Worm (Caenorhabditis elegans) whole organism, L1 larva: ENCODE measurements around the gene C50F7.9.

ENCODE experiments used
- Y116A8C.19 ChIP-seq: sonication (generic microtip); optimal IDR thresholded peaks from 2 replicates; lab custom pipeline; 2016; ENCODE audit warnings: missing compliant biosample characterization, missing genetic modification characterization, borderline replicate concordance
- alr-1 ChIP-seq: fragments of 200-800 bp; sonication (Bioruptor generic); optimal IDR thresholded peaks from 2 replicates; lab custom pipeline; 2018; ENCODE audit warnings: borderline replicate concordance, mild to moderate bottlenecking, missing genetic modification characterization, missing compliant biosample characterization
- aly-2 ChIP-seq: fragments of 150-350 bp; optimal IDR thresholded peaks from 2 replicates; lab custom pipeline; 2014; ENCODE audit warnings: missing biosample characterization, missing genetic modification characterization
- blmp-1 ChIP-seq: fragments of 150-350 bp; optimal IDR thresholded peaks from 2 replicates; lab custom pipeline; 2014; ENCODE audit warnings: missing biosample characterization, missing genetic modification characterization
- ceh-8 ChIP-seq: fragments of 200-800 bp; sonication (Bioruptor generic); optimal IDR thresholded peaks from 2 replicates; lab custom pipeline; 2018; ENCODE audit warnings: mild to moderate bottlenecking, missing genetic modification characterization, moderate library complexity, missing compliant biosample characterization
- ceh-90 ChIP-seq: sonication (generic microtip); optimal IDR thresholded peaks from 2 replicates; lab custom pipeline; 2016; ENCODE audit warnings: missing genetic modification characterization, missing compliant biosample characterization
- ces-1 ChIP-seq: fragments of 150-350 bp; optimal IDR thresholded peaks from 2 replicates; lab custom pipeline; 2014; ENCODE audit warnings: missing biosample characterization, missing genetic modification reagents, missing genetic modification characterization
- dsc-1 ChIP-seq: sonication (generic microtip); optimal IDR thresholded peaks from 2 replicates; lab custom pipeline; 2016; ENCODE audit warnings: mild to moderate bottlenecking, missing genetic modification characterization, missing compliant biosample characterization
- efl-3 ChIP-seq: fragments of 200-800 bp; sonication (Bioruptor generic); optimal IDR thresholded peaks from 2 replicates; lab custom pipeline; 2018; ENCODE audit warnings: mild to moderate bottlenecking, missing genetic modification characterization, missing compliant biosample characterization
- egl-13 ChIP-seq: sonication (generic microtip); optimal IDR thresholded peaks from 2 replicates; lab custom pipeline; 2016; ENCODE audit warnings: missing genotype, missing genetic modification reagents, missing genetic modification characterization, missing compliant biosample characterization
- egl-27 ChIP-seq, 2 experiments: fragments of 150-350 bp in 1 of 2; sonication (generic microtip); optimal IDR thresholded peaks; 3 replicates each; lab custom pipeline; 2017 to 2018; ENCODE audit warnings: missing biosample characterization in 2 of 2, missing genetic modification characterization in 2 of 2, missing genetic modification reagents in 2 of 2
- elt-2 ChIP-seq: sonication (generic microtip); optimal IDR thresholded peaks from 2 replicates; lab custom pipeline; 2016; ENCODE audit warnings: missing genetic modification characterization, mild to moderate bottlenecking, inconsistent platforms, missing compliant biosample characterization, missing genetic modification reagents
- elt-3 ChIP-seq, 6 experiments: fragments of 150-350 bp in 1 of 6; sonication (generic microtip); optimal IDR thresholded peaks; 2 replicates each; lab custom pipeline; 2017 to 2018; ENCODE audit warnings: missing biosample characterization in 6 of 6, missing genetic modification characterization in 6 of 6, inconsistent platforms in 1 of 6
- ets-5 ChIP-seq: fragments of 200-800 bp; sonication (Bioruptor generic); IDR thresholded peaks from 2 replicates; pipeline ENCODE4 v1.3.6; 2022; ENCODE audit warnings: missing genetic modification characterization, missing compliant biosample characterization
- fkh-10 ChIP-seq: sonication (generic microtip); optimal IDR thresholded peaks from 2 replicates; lab custom pipeline; 2017; ENCODE audit warnings: missing biosample characterization, missing genetic modification reagents, missing genetic modification characterization
- fos-1 ChIP-seq: fragments of 150-350 bp; optimal IDR thresholded peaks from 2 replicates; lab custom pipeline; 2014; ENCODE audit warnings: missing biosample characterization, missing genetic modification characterization
- grh-1 ChIP-seq: fragments of 200-800 bp; sonication (Bioruptor generic); IDR thresholded peaks from 2 replicates; pipeline ENCODE4 v1.3.6; 2022; ENCODE audit warnings: missing genetic modification reagents, missing genetic modification characterization, missing compliant biosample characterization
- hlh-4 ChIP-seq: sonication (generic microtip); optimal IDR thresholded peaks from 2 replicates; lab custom pipeline; 2016; ENCODE audit warnings: mild to moderate bottlenecking, missing genetic modification characterization, missing compliant biosample characterization
- hpl-2 ChIP-seq: fragments of 150-350 bp; optimal IDR thresholded peaks from 2 replicates; lab custom pipeline; 2014; ENCODE audit warnings: missing biosample characterization, missing genetic modification reagents, missing genetic modification characterization
- irx-1 ChIP-seq: sonication (generic microtip); optimal IDR thresholded peaks from 2 replicates; lab custom pipeline; 2016; ENCODE audit warnings: missing genetic modification characterization, missing compliant biosample characterization
- jun-1 ChIP-seq: fragments of 150-350 bp; optimal IDR thresholded peaks from 2 replicates; lab custom pipeline; 2014; ENCODE audit warnings: missing biosample characterization, missing genetic modification reagents, missing genetic modification characterization
- lin-13 ChIP-seq: fragments of 150-350 bp; optimal IDR thresholded peaks from 2 replicates; lab custom pipeline; 2014; ENCODE audit warnings: missing biosample characterization, missing genetic modification reagents, missing genetic modification characterization
- lin-35 ChIP-seq, 2 experiments: fragments of 150-350 bp; optimal IDR thresholded peaks; 2 replicates each; lab custom pipeline; 2014; ENCODE audit warnings: missing biosample characterization in 2 of 2, missing genetic modification characterization in 2 of 2, missing genetic modification reagents in 2 of 2
- lin-39 ChIP-seq: fragments of 150-350 bp; optimal IDR thresholded peaks from 2 replicates; lab custom pipeline; 2014; ENCODE audit warnings: missing biosample characterization, missing genetic modification reagents, missing genetic modification characterization
- lir-3 ChIP-seq: sonication (generic microtip); optimal IDR thresholded peaks from 2 replicates; lab custom pipeline; 2016; ENCODE audit warnings: mild to moderate bottlenecking, missing genetic modification characterization, moderate library complexity, missing compliant biosample characterization; ENCODE audit not compliant: poor library complexity
- lsy-2 ChIP-seq, 2 experiments: fragments of 150-350 bp; optimal IDR thresholded peaks; 2 replicates each; lab custom pipeline; 2014; ENCODE audit warnings: missing biosample characterization in 2 of 2, missing genetic modification characterization in 2 of 2
- mdl-1 ChIP-seq, 2 experiments: fragments of 150-350 bp; optimal IDR thresholded peaks; 2 replicates each; lab custom pipeline; 2014 to 2017; ENCODE audit warnings: missing biosample characterization in 2 of 2, missing genetic modification characterization in 2 of 2, inconsistent platforms in 1 of 2
- mef-2 ChIP-seq: fragments of 150-350 bp; optimal IDR thresholded peaks from 2 replicates; lab custom pipeline; 2014; ENCODE audit warnings: missing biosample characterization, missing genetic modification characterization
- nhr-19 ChIP-seq: fragments of 200-800 bp; sonication (Bioruptor generic); conservative IDR thresholded peaks from 2 replicates; pipeline ENCODE4 v1.3.6; 2022; ENCODE audit warnings: missing genetic modification characterization, missing compliant biosample characterization
- nhr-28 ChIP-seq: fragments of 150-350 bp; optimal IDR thresholded peaks from 2 replicates; lab custom pipeline; 2014; ENCODE audit warnings: missing biosample characterization, missing genetic modification characterization
- nhr-47 ChIP-seq: sonication (generic microtip); optimal IDR thresholded peaks from 2 replicates; lab custom pipeline; 2016; ENCODE audit warnings: mild to moderate bottlenecking, missing genetic modification characterization, moderate library complexity, missing compliant biosample characterization
- nhr-71 ChIP-seq: sonication (generic microtip); optimal IDR thresholded peaks from 2 replicates; lab custom pipeline; 2016; ENCODE audit warnings: mild to moderate bottlenecking, missing genetic modification characterization, moderate library complexity, missing compliant biosample characterization
- nhr-77 ChIP-seq: fragments of 150-350 bp; optimal IDR thresholded peaks from 2 replicates; lab custom pipeline; 2014; ENCODE audit warnings: missing biosample characterization, missing genetic modification characterization
- nhr-90 ChIP-seq: sonication (generic microtip); optimal IDR thresholded peaks from 2 replicates; lab custom pipeline; 2016; ENCODE audit warnings: mild to moderate bottlenecking, missing genetic modification characterization, missing compliant biosample characterization; ENCODE audit not compliant: poor library complexity
- pag-3 ChIP-seq: sonication (generic microtip); optimal IDR thresholded peaks from 2 replicates; lab custom pipeline; 2017; ENCODE audit warnings: missing genetic modification characterization, mild to moderate bottlenecking, missing compliant biosample characterization, antibody characterized with exemption, borderline replicate concordance; ENCODE audit not compliant: insufficient read depth
- pax-3 ChIP-seq: fragments of 200-800 bp; sonication (Bioruptor generic); optimal IDR thresholded peaks from 2 replicates; lab custom pipeline; 2018; ENCODE audit warnings: mild to moderate bottlenecking, missing genetic modification characterization, moderate library complexity, missing compliant biosample characterization
- rnt-1 ChIP-seq: sonication (generic microtip); optimal IDR thresholded peaks from 2 replicates; lab custom pipeline; 2016; ENCODE audit warnings: mild to moderate bottlenecking, missing genetic modification characterization, moderate library complexity, missing compliant biosample characterization
- snpc-4 ChIP-seq: fragments of 150-350 bp; optimal IDR thresholded peaks from 2 replicates; lab custom pipeline; 2014; ENCODE audit warnings: missing biosample characterization, missing genetic modification characterization
- sox-4 ChIP-seq: sonication (generic microtip); optimal IDR thresholded peaks from 2 replicates; lab custom pipeline; 2016; ENCODE audit warnings: missing genetic modification characterization, missing compliant biosample characterization
- sptf-1 ChIP-seq: fragments of 150-350 bp; optimal IDR thresholded peaks from 2 replicates; lab custom pipeline; 2014; ENCODE audit warnings: missing biosample characterization, missing genetic modification characterization
- tbx-2 ChIP-seq: sonication (generic microtip); optimal IDR thresholded peaks from 2 replicates; lab custom pipeline; 2016; ENCODE audit warnings: missing genetic modification characterization, missing compliant biosample characterization
- tlp-1 ChIP-seq: fragments of 150-350 bp; optimal IDR thresholded peaks from 2 replicates; lab custom pipeline; 2014; ENCODE audit warnings: missing biosample characterization, missing genetic modification characterization
- unc-86 ChIP-seq: sonication (generic microtip); optimal IDR thresholded peaks from 2 replicates; lab custom pipeline; 2016; ENCODE audit warnings: missing genetic modification characterization, missing compliant biosample characterization
- vab-15 ChIP-seq: sonication (generic microtip); optimal IDR thresholded peaks from 2 replicates; lab custom pipeline; 2017; ENCODE audit warnings: missing genotype, mild to moderate bottlenecking, missing genetic modification characterization, missing compliant biosample characterization
- zip-4 ChIP-seq: fragments of 200-800 bp; sonication (Bioruptor generic); optimal IDR thresholded peaks from 2 replicates; lab custom pipeline; 2018; ENCODE audit warnings: mild to moderate bottlenecking, missing genetic modification characterization, moderate library complexity, missing compliant biosample characterization

C50F7.9 gene

ce11 chrIV:7722806-7723205, 9.1 kb downstream of the C50F7.9 start, which contains the start of gene C50F7.6:
Gene C50F7.6, minus strand, starts transcription at chrIV:7723199.
- no peak for TF ChIP-seq lin-39 (tag; lab: Kevin White, UChicago)
- no peak for TF ChIP-seq nhr-47 (tag; lab: Kevin White, UChicago)
- TF ChIP-seq, all 84 proteins: peak for 0

DNA sequence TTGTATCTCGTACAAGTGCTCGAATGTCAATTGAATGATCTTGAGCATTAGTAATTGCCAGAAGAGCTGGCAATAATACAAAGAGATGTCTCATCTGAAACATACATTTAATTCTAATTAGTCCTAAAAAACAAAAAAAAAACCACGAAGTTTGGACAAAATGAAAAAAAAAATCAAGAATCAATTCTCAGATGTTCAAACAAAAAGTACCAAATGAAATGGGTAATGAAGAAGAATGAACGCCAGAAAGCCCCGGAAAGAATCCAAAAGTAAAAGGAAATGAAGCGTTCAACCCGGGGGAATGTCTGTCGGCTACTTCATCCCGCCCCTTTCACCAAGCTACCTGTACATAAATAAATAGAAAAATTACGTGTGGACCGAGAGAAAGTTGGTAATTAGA, 13.9 kb downstream of the C50F7.9 start, which contains the start of gene F33D4.6:
Gene F33D4.6, minus strand, starts transcription at position 101 of the 400 bp plus-strand sequence.
- TF ChIP-seq lin-13 (GFP tag; lab: Kevin White, UChicago) (no peak), efl-3 (no peak), pag-3 (tag; lab: Kevin White, UChicago) (no peak), irx-1 (no peak), nhr-71 (tag; lab: Kevin White, UChicago) (no peak)
- TF ChIP-seq, all 84 proteins: peak for 0

DNA sequence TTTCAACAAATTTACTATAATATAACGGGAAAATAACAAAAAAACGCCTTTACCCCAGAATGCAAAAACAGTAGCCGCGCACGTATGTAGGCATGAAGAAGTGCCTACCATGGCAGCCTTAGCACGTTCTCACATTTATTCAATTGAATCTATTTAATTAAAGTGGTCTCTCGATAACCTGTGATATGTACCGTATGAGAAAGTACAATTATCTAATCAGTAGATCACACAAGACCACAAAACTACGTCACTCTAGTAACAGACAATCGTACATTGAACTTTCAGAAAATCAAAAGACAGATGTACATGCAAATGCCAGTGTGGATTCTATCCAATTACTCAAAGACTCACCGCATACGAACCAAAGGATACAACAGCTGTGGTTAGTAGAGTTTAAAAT, 19.6 kb downstream of the C50F7.9 start:
- TF ChIP-seq sox-4 (tag; lab: Kevin White, UChicago) (no peak), lir-3 (tag; lab: Kevin White, UChicago) (no peak), nhr-90 (tag; lab: Kevin White, UChicago) (no peak), elt-2 (tag; lab: Kevin White, UChicago) (peak; percentile 41), blmp-1 (tag; lab: Kevin White, UChicago) (no peak), alr-1 (no peak), lin-39 (tag; lab: Kevin White, UChicago) (no peak), ces-1 (GFP tag; lab: Kevin White, UChicago) (no peak), hpl-2 (GFP tag; lab: Kevin White, UChicago) (no peak)

ce11 chrIV:7710824-7711223, 21.0 kb downstream of the C50F7.9 start, which contains the start of gene nhr-8:
Gene nhr-8, plus strand, starts transcription at chrIV:7710983.
- no peak for TF ChIP-seq unc-86 (tag; lab: Kevin White, UChicago)
- no peak for TF ChIP-seq aly-2 (tag; lab: Kevin White, UChicago)
- no peak for TF ChIP-seq ets-5 (GFP tag; lab: Robert Waterston, UW)
- TF ChIP-seq jun-1 (tag; lab: Kevin White, UChicago), result peak; percentile 43
- TF ChIP-seq snpc-4, result no peak
- no peak for TF ChIP-seq mef-2 (tag; lab: Kevin White, UChicago)
- no peak for TF ChIP-seq zip-4 (GFP tag; lab: Kevin White, UChicago)
- no peak for TF ChIP-seq nhr-19 (GFP tag; lab: Robert Waterston, UW)
- no peak for TF ChIP-seq vab-15
- TF ChIP-seq nhr-90 (tag; lab: Kevin White, UChicago), result no peak
- no peak for TF ChIP-seq elt-3 (tag; optimal IDR thresholded peaks at IDR 0.05; lab: Kevin White, UChicago)
- no peak for TF ChIP-seq rnt-1
- TF ChIP-seq lin-35 (GFP tag; optimal IDR thresholded peaks at IDR 0.05; lab: Kevin White, UChicago), result peak in 1 of 2 experiments; percentile 47
- TF ChIP-seq fos-1, result no peak
- TF ChIP-seq ceh-90 (tag; lab: Kevin White, UChicago), result no peak
- TF ChIP-seq egl-27 (tag; optimal IDR thresholded peaks at IDR 0.05; lab: Kevin White, UChicago), result no peak
- TF ChIP-seq egl-13 (tag; lab: Kevin White, UChicago), result no peak
- TF ChIP-seq tlp-1, result peak; percentile 21
- TF ChIP-seq Y116A8C.19 (tag; lab: Kevin White, UChicago), result no peak
- no peak for TF ChIP-seq dsc-1 (tag; lab: Kevin White, UChicago)
- peak; percentile 95 for TF ChIP-seq elt-2 (tag; lab: Kevin White, UChicago)
- no peak for TF ChIP-seq lsy-2 (tag; optimal IDR thresholded peaks at IDR 0.05; lab: Kevin White, UChicago)
- TF ChIP-seq ces-1 (GFP tag; lab: Kevin White, UChicago), result no peak
- no peak for TF ChIP-seq hlh-4
- TF ChIP-seq mdl-1 (tag; optimal IDR thresholded peaks at IDR 0.05; lab: Kevin White, UChicago), result no peak
- TF ChIP-seq fkh-10 (GFP tag; lab: Kevin White, UChicago), result no peak
- TF ChIP-seq lin-39 (tag; lab: Kevin White, UChicago), result no peak
- peak; percentile 4 for TF ChIP-seq pax-3 (tag; lab: Kevin White, UChicago)
- TF ChIP-seq lin-13 (GFP tag; lab: Kevin White, UChicago), result no peak
- TF ChIP-seq pag-3 (tag; lab: Kevin White, UChicago), result no peak
- no peak for TF ChIP-seq nhr-28 (tag; lab: Kevin White, UChicago)
- no peak for TF ChIP-seq grh-1 (GFP tag; lab: Robert Waterston, UW)
- no peak for TF ChIP-seq sptf-1 (tag; lab: Kevin White, UChicago)
- TF ChIP-seq irx-1, result no peak
- TF ChIP-seq tbx-2, result no peak
- TF ChIP-seq ceh-8, result no peak
- no peak for TF ChIP-seq nhr-77 (tag; lab: Kevin White, UChicago)
